Worm (Caenorhabditis elegans): Measurements from ENCODE around the gene F18G5.1.

F18G5.1 gene

DNA sequence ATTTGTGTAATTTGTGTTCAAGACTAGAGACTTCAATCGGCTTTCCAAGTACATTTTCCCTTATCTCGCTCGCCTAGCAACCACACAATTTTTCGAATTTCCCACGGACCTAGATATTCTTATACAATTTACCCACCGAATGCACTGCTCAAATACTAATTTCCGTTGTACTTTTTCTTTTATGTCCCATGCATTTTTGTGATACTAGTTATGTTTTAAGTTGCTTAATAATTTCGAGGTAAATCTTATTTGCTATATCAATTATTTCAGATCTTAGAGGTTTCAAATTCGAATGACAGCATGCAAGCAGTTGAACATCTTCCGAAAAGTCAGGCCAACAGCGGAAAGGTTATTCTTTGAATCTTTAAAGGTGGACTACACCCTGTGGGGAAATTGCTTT, at the start of gene F18G5.1:
TSS of gene F18G5.1 (plus strand) at position 301 of the 400 bp plus-strand sequence.
- TF ChIP-seq dve-1 (tag; optimal IDR thresholded peaks at IDR 0.05) (no peak), ref-2 (tag; optimal IDR thresholded peaks at IDR 0.05) (no peak), C08G9.2 (tag; optimal IDR thresholded peaks at IDR 0.05) (no peak), npax-4 (tag; optimal IDR thresholded peaks at IDR 0.05) (no peak)

DNA sequence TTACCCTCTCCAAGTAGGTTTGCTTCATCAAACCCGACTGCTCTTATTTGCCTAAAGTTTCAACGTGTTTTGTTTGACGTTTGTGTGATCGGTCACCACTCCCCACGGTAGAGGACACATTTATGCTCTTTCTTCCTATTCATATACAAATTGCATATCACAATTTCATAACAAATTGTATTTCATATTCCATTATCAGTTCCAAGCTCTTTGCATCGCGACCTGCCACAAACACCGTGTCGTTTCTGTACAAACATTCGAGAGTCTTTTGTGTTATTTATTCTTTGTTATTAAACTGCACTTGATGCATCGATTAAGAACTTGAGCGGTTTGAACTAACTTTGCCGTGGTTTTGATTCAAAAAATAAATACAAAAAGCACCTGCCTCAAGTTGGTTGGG, 49.6 kb upstream of the F18G5.1 start:
- TF ChIP-seq dmd-4 (tag; optimal IDR thresholded peaks at IDR 0.05; ENCODE audit: borderline replicate concordance) (no peak), ceh-18 (tag; optimal IDR thresholded peaks at IDR 0.05) (no peak), F13H6.1 (tag; optimal IDR thresholded peaks at IDR 0.05) (no peak), sox-4 (tag; optimal IDR thresholded peaks at IDR 0.05) (no peak), nhr-232 (tag; optimal IDR thresholded peaks at IDR 0.05) (no peak), pax-1 (tag; optimal IDR thresholded peaks at IDR 0.05) (no peak), unc-86 (tag; optimal IDR thresholded peaks at IDR 0.05) (no peak), lim-6 (tag; optimal IDR thresholded peaks at IDR 0.05) (no peak), fax-1 (tag; optimal IDR thresholded peaks at IDR 0.05) (no peak), madf-2 (tag; optimal IDR thresholded peaks at IDR 0.05) (no peak), ztf-16 (tag; optimal IDR thresholded peaks at IDR 0.05) (no peak), sdc-2 (tag; optimal IDR thresholded peaks at IDR 0.05) (no peak), fkh-6 (tag; optimal IDR thresholded peaks at IDR 0.05) (no peak), ceh-2 (tag; optimal IDR thresholded peaks at IDR 0.05) (no peak), ceh-9 (tag; optimal IDR thresholded peaks at IDR 0.05) (no peak), tbx-2 (tag; optimal IDR thresholded peaks at IDR 0.05) (no peak), elt-2 (tag; optimal IDR thresholded peaks at IDR 0.05) (no peak), pat-9 (tag; optimal IDR thresholded peaks at IDR 0.05) (no peak), ceh-22 (tag; optimal IDR thresholded peaks at IDR 0.05) (no peak), rnt-1 (tag; optimal IDR thresholded peaks at IDR 0.05) (no peak)

DNA sequence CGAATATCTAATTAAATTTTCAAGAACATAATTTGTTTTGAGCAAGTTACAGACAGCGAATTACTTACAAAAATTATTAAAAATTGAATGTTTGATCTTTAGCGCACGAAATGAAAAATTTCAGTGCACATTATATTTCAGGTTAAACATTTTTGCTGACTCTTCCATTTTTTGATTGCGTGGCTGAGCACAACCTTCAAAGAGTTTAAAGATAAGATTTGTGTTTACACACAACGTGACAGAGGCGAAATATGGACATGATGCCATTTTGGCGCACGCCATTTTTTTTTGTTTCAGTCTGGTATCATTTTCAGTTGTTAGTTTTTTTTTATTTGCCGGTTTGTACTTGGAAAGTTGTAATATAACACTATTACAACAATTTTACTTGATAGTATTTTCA, 47.0 kb upstream of the F18G5.1 start:
- TF ChIP-seq ceh-18 (tag; optimal IDR thresholded peaks at IDR 0.05) (no peak), ttx-3 (tag; optimal IDR thresholded peaks at IDR 0.05) (no peak), sdc-2 (tag; optimal IDR thresholded peaks at IDR 0.05) (no peak), ahr-1 (tag; optimal IDR thresholded peaks at IDR 0.05) (no peak), ceh-48 (tag; optimal IDR thresholded peaks at IDR 0.05) (no peak), madf-2 (tag; optimal IDR thresholded peaks at IDR 0.05) (no peak), zip-5 (tag; optimal IDR thresholded peaks at IDR 0.05) (no peak), ceh-30 (tag; optimal IDR thresholded peaks at IDR 0.05) (no peak), hlh-13 (GFP tag; optimal IDR thresholded peaks at IDR 0.05) (no peak), pha-2 (tag; optimal IDR thresholded peaks at IDR 0.05) (no peak), pax-1 (tag; optimal IDR thresholded peaks at IDR 0.05) (no peak), hlh-8 (tag; optimal IDR thresholded peaks at IDR 0.05) (no peak), mec-3 (tag; optimal IDR thresholded peaks at IDR 0.05; ENCODE audit: borderline replicate concordance) (no peak), unc-42 (tag; optimal IDR thresholded peaks at IDR 0.05) (no peak), K09A11.1 (tag; optimal IDR thresholded peaks at IDR 0.05; ENCODE audit: insufficient read depth) (no peak), dmd-4 (tag; optimal IDR thresholded peaks at IDR 0.05; ENCODE audit: borderline replicate concordance) (no peak), ceh-2 (tag; optimal IDR thresholded peaks at IDR 0.05) (no peak)

DNA sequence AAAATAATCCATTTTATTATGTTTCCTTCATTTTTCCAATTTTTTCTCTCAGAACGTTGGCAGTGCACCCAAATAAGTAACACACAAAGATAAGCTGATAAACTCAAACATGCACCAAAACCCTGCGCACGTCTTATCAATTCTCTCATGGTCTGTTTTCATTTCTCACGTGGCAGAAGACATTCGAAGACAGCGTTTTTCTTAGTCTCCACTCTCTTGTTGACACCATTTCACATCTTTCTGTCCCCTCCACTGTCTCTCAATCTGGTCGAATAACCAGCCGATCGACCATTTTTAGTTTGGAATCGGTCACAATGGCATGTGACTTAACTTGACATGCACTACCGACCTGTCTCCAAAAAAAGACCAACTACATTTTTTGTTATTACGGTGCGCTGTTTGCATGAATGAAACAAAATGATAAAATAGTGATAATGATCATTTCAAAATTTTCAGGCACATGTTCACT, 45.7 kb upstream of the F18G5.1 start, which contains the start of gene C35B8.3:
TSS of gene C35B8.3 (plus strand) at position 51 of the 469 bp plus-strand sequence.
- peak; percentile 88 for TF ChIP-seq elt-2 (tag; optimal IDR thresholded peaks at IDR 0.05)
- TF ChIP-seq ceh-34 (tag; optimal IDR thresholded peaks at IDR 0.05): no peak

DNA sequence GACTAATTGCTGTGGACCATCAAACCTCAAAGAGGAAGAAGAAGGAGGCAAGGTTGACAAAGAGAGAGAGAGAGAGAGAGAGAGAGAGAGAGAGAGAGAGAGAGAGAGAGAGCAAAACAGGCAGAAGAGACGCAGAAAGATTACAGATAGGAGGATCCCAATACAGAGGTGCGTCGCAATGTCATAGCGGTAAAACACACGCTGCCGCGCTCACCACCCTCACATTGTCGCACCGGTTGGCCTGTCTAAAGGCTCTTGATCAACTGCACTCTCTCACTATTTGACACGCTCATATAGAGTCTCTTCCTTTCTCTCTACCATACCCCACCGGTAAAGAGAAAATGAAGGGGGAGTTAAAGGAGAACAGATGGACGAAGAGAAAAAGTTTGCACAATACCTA, 34.4 kb upstream of the F18G5.1 start:
- TF ChIP-seq sdc-2 (tag; optimal IDR thresholded peaks at IDR 0.05) (peak; percentile 73), pros-1 (tag; optimal IDR thresholded peaks at IDR 0.05) (no peak), nhr-11 (tag; optimal IDR thresholded peaks at IDR 0.05) (no peak), ceh-6 (GFP tag; optimal IDR thresholded peaks at IDR 0.05) (no peak), ceh-31 (tag; optimal IDR thresholded peaks at IDR 0.05) (peak; percentile 61), ceh-24 (tag; optimal IDR thresholded peaks at IDR 0.05) (no peak), pax-1 (tag; optimal IDR thresholded peaks at IDR 0.05) (peak; percentile 1), hlh-30 (tag; optimal IDR thresholded peaks at IDR 0.05; ENCODE audit: insufficient read depth) (peak; percentile 32), che-1 (tag; optimal IDR thresholded peaks at IDR 0.05) (peak; percentile 60), tbx-7 (tag; optimal IDR thresholded peaks at IDR 0.05) (no peak), tbx-2 (tag; optimal IDR thresholded peaks at IDR 0.05) (peak; percentile 62), pha-2 (tag; optimal IDR thresholded peaks at IDR 0.05) (peak; percentile 60), dmd-4 (tag; optimal IDR thresholded peaks at IDR 0.05; ENCODE audit: borderline replicate concordance) (no peak), ref-2 (tag; optimal IDR thresholded peaks at IDR 0.05) (peak; percentile 52), ceh-18 (tag; optimal IDR thresholded peaks at IDR 0.05) (peak; percentile 11), ceh-48 (tag; optimal IDR thresholded peaks at IDR 0.05) (no peak), unc-55 (GFP tag; optimal IDR thresholded peaks at IDR 0.05) (peak; percentile 32), ets-4 (tag; optimal IDR thresholded peaks at IDR 0.05) (no peak), elt-2 (tag; optimal IDR thresholded peaks at IDR 0.05) (peak; percentile 57)
